Worm (Caenorhabditis elegans) whole organism, L2 larva: ENCODE measurements around the gene R12C12.7.

Experiments used
- aly-2 ChIP-seq: fragments of 150-350 bp; optimal IDR thresholded peaks from 2 replicates; lab custom pipeline; 2014; ENCODE audit warnings: missing biosample characterization, missing genetic modification characterization
- ama-1 ChIP-seq: fragments of 150-350 bp; optimal IDR thresholded peaks from 2 replicates; lab custom pipeline; 2018; ENCODE audit warnings: inconsistent platforms
- egl-27 ChIP-seq: sonication (generic microtip); optimal IDR thresholded peaks from 3 replicates; lab custom pipeline; 2017; ENCODE audit warnings: missing biosample characterization, missing genetic modification reagents, missing genetic modification characterization
- lin-39 ChIP-seq: fragments of 150-350 bp; optimal IDR thresholded peaks from 2 replicates; lab custom pipeline; 2014; ENCODE audit warnings: missing biosample characterization, missing genetic modification reagents, missing genetic modification characterization
- nhr-25 ChIP-seq: fragments of 150-350 bp; sonication (generic microtip); optimal IDR thresholded peaks from 3 replicates; lab custom pipeline; 2014; ENCODE audit warnings: missing biosample characterization, missing genetic modification characterization
- zag-1 ChIP-seq: fragments of 150-350 bp; optimal IDR thresholded peaks from 2 replicates; lab custom pipeline; 2014; ENCODE audit warnings: missing biosample characterization, missing genetic modification characterization
- ztf-11 ChIP-seq: sonication (generic microtip); optimal IDR thresholded peaks from 2 replicates; lab custom pipeline; 2017; ENCODE audit warnings: missing biosample characterization, missing genetic modification characterization

DNA sequence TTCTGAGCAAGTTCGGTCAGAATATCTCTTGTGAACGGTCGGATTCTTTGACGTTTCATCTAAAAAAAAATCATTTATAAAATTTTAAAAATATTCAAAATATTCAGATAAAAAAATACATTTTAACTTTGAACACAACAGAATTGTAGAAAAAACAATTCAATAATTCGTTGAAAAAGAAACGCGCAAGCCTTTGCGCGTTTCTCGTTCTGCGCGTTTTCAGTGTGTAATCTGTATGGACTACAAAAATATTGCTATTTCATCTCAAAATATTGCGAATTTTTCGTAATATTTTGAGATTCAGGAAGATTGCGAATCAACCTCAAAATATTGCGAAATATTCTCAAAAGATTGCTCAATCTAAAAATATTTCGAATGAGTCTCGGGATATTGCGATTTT, at the start of gene R12C12.7:
- TF ChIP-seq ama-1 (lab: Kevin White, UChicago) (no peak), egl-27 (tag; lab: Kevin White, UChicago) (no peak), lin-39 (tag; lab: Kevin White, UChicago) (no peak), aly-2 (tag; lab: Kevin White, UChicago) (no peak), nhr-25 (no peak), zag-1 (no peak), ztf-11 (tag; lab: Kevin White, UChicago) (no peak)
